Worm (Caenorhabditis elegans) whole organism, L1 larva: ENCODE measurements around the gene henn-1.

Source experiments
- C34B4.2 ChIP-seq: sonication (generic microtip); optimal IDR thresholded peaks from 2 replicates; lab custom pipeline; 2017; ENCODE audit warnings: mild to moderate bottlenecking, missing genetic modification characterization, missing compliant biosample characterization
- F16B12.6 ChIP-seq: fragments of 150-350 bp; optimal IDR thresholded peaks from 2 replicates; lab custom pipeline; 2014; ENCODE audit warnings: missing biosample characterization, missing genetic modification characterization
- aha-1 ChIP-seq: fragments of 150-350 bp; optimal IDR thresholded peaks from 2 replicates; lab custom pipeline; 2014; ENCODE audit warnings: missing biosample characterization, missing genetic modification characterization
- aly-2 ChIP-seq: fragments of 150-350 bp; optimal IDR thresholded peaks from 2 replicates; lab custom pipeline; 2014; ENCODE audit warnings: missing biosample characterization, missing genetic modification characterization
- blmp-1 ChIP-seq: fragments of 150-350 bp; optimal IDR thresholded peaks from 2 replicates; lab custom pipeline; 2014; ENCODE audit warnings: missing biosample characterization, missing genetic modification characterization
- ceh-8 ChIP-seq: fragments of 200-800 bp; sonication (Bioruptor generic); optimal IDR thresholded peaks from 2 replicates; lab custom pipeline; 2018; ENCODE audit warnings: mild to moderate bottlenecking, missing genetic modification characterization, moderate library complexity, missing compliant biosample characterization
- dpl-1 ChIP-seq, 3 experiments: fragments of 150-350 bp in 2 of 3; sonication (generic microtip) in 1 of 3; optimal IDR thresholded peaks; 2 replicates each; lab custom pipeline; 2014 to 2017; ENCODE audit warnings: missing biosample characterization in 3 of 3, missing genetic modification characterization in 3 of 3, missing genetic modification reagents in 3 of 3
- dsc-1 ChIP-seq: sonication (generic microtip); optimal IDR thresholded peaks from 2 replicates; lab custom pipeline; 2016; ENCODE audit warnings: mild to moderate bottlenecking, missing genetic modification characterization, missing compliant biosample characterization
- efl-3 ChIP-seq: fragments of 200-800 bp; sonication (Bioruptor generic); optimal IDR thresholded peaks from 2 replicates; lab custom pipeline; 2018; ENCODE audit warnings: mild to moderate bottlenecking, missing genetic modification characterization, missing compliant biosample characterization
- egl-13 ChIP-seq: sonication (generic microtip); optimal IDR thresholded peaks from 2 replicates; lab custom pipeline; 2016; ENCODE audit warnings: missing genotype, missing genetic modification reagents, missing genetic modification characterization, missing compliant biosample characterization
- egl-27 ChIP-seq, 2 experiments: fragments of 150-350 bp in 1 of 2; sonication (generic microtip); optimal IDR thresholded peaks; 3 replicates each; lab custom pipeline; 2017 to 2018; ENCODE audit warnings: missing biosample characterization in 2 of 2, missing genetic modification characterization in 2 of 2, missing genetic modification reagents in 2 of 2
- fkh-8 ChIP-seq: sonication (generic microtip); optimal IDR thresholded peaks from 2 replicates; lab custom pipeline; 2016; ENCODE audit warnings: mild to moderate bottlenecking, missing genetic modification characterization, missing compliant biosample characterization
- hlh-17 ChIP-seq: fragments of 200-800 bp; sonication (Bioruptor generic); optimal IDR thresholded peaks from 2 replicates; lab custom pipeline; 2018; ENCODE audit warnings: missing genetic modification characterization, mild to moderate bottlenecking, missing compliant biosample characterization, moderate library complexity, borderline replicate concordance
- hlh-4 ChIP-seq: sonication (generic microtip); optimal IDR thresholded peaks from 2 replicates; lab custom pipeline; 2016; ENCODE audit warnings: mild to moderate bottlenecking, missing genetic modification characterization, missing compliant biosample characterization
- hpl-2 ChIP-seq: fragments of 150-350 bp; optimal IDR thresholded peaks from 2 replicates; lab custom pipeline; 2014; ENCODE audit warnings: missing biosample characterization, missing genetic modification reagents, missing genetic modification characterization
- irx-1 ChIP-seq: sonication (generic microtip); optimal IDR thresholded peaks from 2 replicates; lab custom pipeline; 2016; ENCODE audit warnings: missing genetic modification characterization, missing compliant biosample characterization
- isw-1 ChIP-seq: fragments of 200-800 bp; sonication (Bioruptor generic); IDR thresholded peaks from 2 replicates; pipeline ENCODE4 v1.3.6; 2022; ENCODE audit warnings: missing genetic modification characterization, missing compliant biosample characterization
- jun-1 ChIP-seq: fragments of 150-350 bp; optimal IDR thresholded peaks from 2 replicates; lab custom pipeline; 2014; ENCODE audit warnings: missing biosample characterization, missing genetic modification reagents, missing genetic modification characterization
- lin-14 ChIP-seq: fragments of 200-800 bp; sonication (Bioruptor generic); optimal IDR thresholded peaks from 2 replicates; lab custom pipeline; 2018; ENCODE audit warnings: mild to moderate bottlenecking, missing genetic modification characterization, moderate library complexity, missing compliant biosample characterization
- lir-3 ChIP-seq: sonication (generic microtip); optimal IDR thresholded peaks from 2 replicates; lab custom pipeline; 2016; ENCODE audit warnings: mild to moderate bottlenecking, missing genetic modification characterization, moderate library complexity, missing compliant biosample characterization; ENCODE audit not compliant: poor library complexity
- lsy-2 ChIP-seq, 2 experiments: fragments of 150-350 bp; optimal IDR thresholded peaks; 2 replicates each; lab custom pipeline; 2014; ENCODE audit warnings: missing biosample characterization in 2 of 2, missing genetic modification characterization in 2 of 2
- mep-1 ChIP-seq: fragments of 150-350 bp; optimal IDR thresholded peaks from 2 replicates; lab custom pipeline; 2014; ENCODE audit warnings: missing biosample characterization, missing genetic modification characterization
- nhr-12 ChIP-seq: sonication (generic microtip); optimal IDR thresholded peaks from 2 replicates; lab custom pipeline; 2017; ENCODE audit warnings: missing biosample characterization, missing genetic modification characterization
- nhr-19 ChIP-seq: fragments of 200-800 bp; sonication (Bioruptor generic); conservative IDR thresholded peaks from 2 replicates; pipeline ENCODE4 v1.3.6; 2022; ENCODE audit warnings: missing genetic modification characterization, missing compliant biosample characterization
- nhr-20 ChIP-seq: sonication (generic microtip); optimal IDR thresholded peaks from 2 replicates; lab custom pipeline; 2016; ENCODE audit warnings: mild to moderate bottlenecking, missing genetic modification characterization, missing compliant biosample characterization
- nhr-71 ChIP-seq: sonication (generic microtip); optimal IDR thresholded peaks from 2 replicates; lab custom pipeline; 2016; ENCODE audit warnings: mild to moderate bottlenecking, missing genetic modification characterization, moderate library complexity, missing compliant biosample characterization
- nhr-77 ChIP-seq: fragments of 150-350 bp; optimal IDR thresholded peaks from 2 replicates; lab custom pipeline; 2014; ENCODE audit warnings: missing biosample characterization, missing genetic modification characterization
- rnt-1 ChIP-seq: sonication (generic microtip); optimal IDR thresholded peaks from 2 replicates; lab custom pipeline; 2016; ENCODE audit warnings: mild to moderate bottlenecking, missing genetic modification characterization, moderate library complexity, missing compliant biosample characterization
- skn-1 ChIP-seq: fragments of 150-350 bp; optimal IDR thresholded peaks from 2 replicates; lab custom pipeline; 2014; ENCODE audit warnings: missing biosample characterization, missing genetic modification characterization
- snpc-4 ChIP-seq: fragments of 150-350 bp; optimal IDR thresholded peaks from 2 replicates; lab custom pipeline; 2014; ENCODE audit warnings: missing biosample characterization, missing genetic modification characterization
- snu-23 ChIP-seq: sonication (generic microtip); optimal IDR thresholded peaks from 2 replicates; lab custom pipeline; 2016; ENCODE audit warnings: missing genetic modification characterization, missing compliant biosample characterization
- tbx-2 ChIP-seq: sonication (generic microtip); optimal IDR thresholded peaks from 2 replicates; lab custom pipeline; 2016; ENCODE audit warnings: missing genetic modification characterization, missing compliant biosample characterization
- unc-30 ChIP-seq: sonication (generic microtip); optimal IDR thresholded peaks from 2 replicates; lab custom pipeline; 2017; ENCODE audit warnings: missing biosample characterization, missing genetic modification characterization
- unc-62 ChIP-seq: fragments of 150-350 bp; optimal IDR thresholded peaks from 2 replicates; lab custom pipeline; 2014; ENCODE audit warnings: missing biosample characterization, missing genetic modification reagents, missing genetic modification characterization
- unc-86 ChIP-seq: sonication (generic microtip); optimal IDR thresholded peaks from 2 replicates; lab custom pipeline; 2016; ENCODE audit warnings: missing genetic modification characterization, missing compliant biosample characterization
- unc-98 ChIP-seq: fragments of 200-800 bp; sonication (Bioruptor generic); IDR thresholded peaks from 2 replicates; pipeline ENCODE4 v1.3.6; 2022; ENCODE audit warnings: missing genetic modification characterization, missing compliant biosample characterization
- zip-4 ChIP-seq: fragments of 200-800 bp; sonication (Bioruptor generic); optimal IDR thresholded peaks from 2 replicates; lab custom pipeline; 2018; ENCODE audit warnings: mild to moderate bottlenecking, missing genetic modification characterization, moderate library complexity, missing compliant biosample characterization
- ztf-11 ChIP-seq, 2 experiments: sonication (generic microtip); optimal IDR thresholded peaks; 2 replicates each; lab custom pipeline; 2016 to 2017; ENCODE audit warnings: missing genetic modification characterization in 2 of 2, missing biosample characterization in 1 of 2, missing compliant biosample characterization in 1 of 2

Gene henn-1

DNA sequence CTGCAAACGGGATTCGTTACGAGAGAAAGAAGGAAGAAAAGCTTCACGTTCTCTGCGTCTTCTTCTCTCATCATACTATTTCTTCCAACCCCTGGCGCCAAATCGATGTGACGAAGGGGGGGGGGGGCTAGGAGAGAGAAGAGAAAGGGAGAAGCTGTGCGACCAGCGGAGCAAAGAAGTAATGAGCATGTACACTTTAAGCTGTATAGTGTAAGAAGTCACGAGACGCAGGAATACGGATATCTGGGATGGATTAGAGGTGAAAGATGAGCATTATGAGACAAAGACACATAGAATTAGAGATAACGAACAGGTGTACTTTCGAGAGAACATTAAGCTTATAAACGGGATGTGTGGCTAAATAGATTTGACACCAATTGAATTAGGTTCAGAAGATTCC is 30.7 kb upstream of the henn-1 start (continued):
- peak; percentile 31 for TF ChIP-seq isw-1 (GFP tag; lab: Robert Waterston, UW)
- peak; percentile 94 for TF ChIP-seq lin-14
- TF ChIP-seq aha-1, result no peak
- no peak for TF ChIP-seq zip-4 (GFP tag; lab: Kevin White, UChicago)
- no peak for TF ChIP-seq snpc-4 (tag; lab: Kevin White, UChicago)
- TF ChIP-seq efl-3 (GFP tag; lab: Kevin White, UChicago), result no peak
- peak; percentile 45 for TF ChIP-seq rnt-1 (tag; lab: Kevin White, UChicago)
- TF ChIP-seq nhr-19 (GFP tag; lab: Robert Waterston, UW), result peak; percentile 49
- 0 out of 2 replicates have a peak, but pooled peaks have one; percentile 10 for TF ChIP-seq unc-98 (GFP tag; lab: Robert Waterston, UW)
- TF ChIP-seq F16B12.6 (tag; lab: Kevin White, UChicago), result peak; percentile 30
- TF ChIP-seq unc-30, result no peak
- TF ChIP-seq ztf-11 (tag; optimal IDR thresholded peaks at IDR 0.05; lab: Kevin White, UChicago), result no peak
- TF ChIP-seq blmp-1 (tag; lab: Kevin White, UChicago), result no peak
- no peak for TF ChIP-seq ceh-8 (GFP tag; lab: Kevin White, UChicago)
- TF ChIP-seq skn-1, result peak; percentile 42
- no peak for TF ChIP-seq snu-23 (GFP tag; lab: Kevin White, UChicago)
- no peak for TF ChIP-seq hpl-2 (GFP tag; lab: Kevin White, UChicago)
- TF ChIP-seq fkh-8 (tag; lab: Kevin White, UChicago), result peak; percentile 79
- no peak for TF ChIP-seq aly-2 (tag; lab: Kevin White, UChicago)

DNA sequence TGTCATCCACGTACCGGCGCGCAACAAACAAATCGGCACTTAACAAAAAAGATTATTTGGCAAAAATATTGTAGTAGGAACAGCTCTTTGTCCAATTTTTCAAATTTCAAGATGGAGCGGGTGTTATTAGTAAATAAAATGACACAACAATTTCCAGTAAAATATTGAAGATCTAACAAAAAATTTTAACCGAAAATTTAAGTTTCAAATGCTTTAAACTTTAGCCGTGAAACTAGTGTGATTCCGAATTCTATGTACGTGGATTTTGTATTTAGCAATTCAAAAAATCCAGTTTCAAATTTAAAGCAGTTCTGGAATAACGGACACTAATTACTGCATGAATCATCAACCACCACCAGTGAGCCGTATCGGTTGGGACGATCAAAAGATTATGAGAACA is 29.7 kb upstream of the henn-1 start, which contains the start of gene snb-5:
snb-5 (plus strand) TSS at position 301 of the 400 bp plus-strand sequence.
- no peak for TF ChIP-seq lir-3 (tag; lab: Kevin White, UChicago)
- no peak for TF ChIP-seq lin-14
- no peak for TF ChIP-seq hlh-17 (GFP tag; lab: Kevin White, UChicago)
- no peak for TF ChIP-seq unc-98 (GFP tag; lab: Robert Waterston, UW)
- no peak for TF ChIP-seq nhr-20 (tag; lab: Kevin White, UChicago)
- TF ChIP-seq dpl-1 (GFP tag; optimal IDR thresholded peaks at IDR 0.05; lab: Kevin White, UChicago), result no peak
- TF ChIP-seq nhr-71 (tag; lab: Kevin White, UChicago), result no peak

DNA sequence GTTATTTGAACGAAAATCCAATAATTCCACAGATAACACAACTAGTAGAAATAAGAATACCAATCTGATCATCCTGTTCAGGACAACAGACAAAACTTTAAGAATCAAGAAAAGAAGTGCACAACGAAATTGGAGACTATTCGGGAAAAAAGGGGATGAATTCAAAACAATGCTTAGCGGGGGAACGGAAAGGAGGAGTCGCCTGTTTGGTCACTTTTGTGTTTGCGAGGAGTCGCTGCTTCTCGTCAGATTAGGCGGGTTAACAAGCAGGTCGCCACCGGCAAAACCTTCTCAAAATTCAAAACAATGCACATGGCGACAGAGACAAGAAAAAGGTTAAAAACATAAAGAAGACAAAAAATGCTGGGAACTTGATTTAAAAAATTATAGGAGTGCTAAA is 22.7 kb upstream of the henn-1 start, which contains the start of gene C30A5.10:
C30A5.10 (minus strand) TSS at position 101 of the 400 bp plus-strand sequence.
- TF ChIP-seq unc-62 (no peak), dsc-1 (tag; lab: Kevin White, UChicago) (no peak), nhr-12 (tag; lab: Kevin White, UChicago) (no peak), tbx-2 (tag; lab: Kevin White, UChicago) (no peak), nhr-19 (GFP tag; lab: Robert Waterston, UW) (no peak), unc-86 (tag; lab: Kevin White, UChicago) (no peak), mep-1 (tag; lab: Kevin White, UChicago) (no peak)

DNA sequence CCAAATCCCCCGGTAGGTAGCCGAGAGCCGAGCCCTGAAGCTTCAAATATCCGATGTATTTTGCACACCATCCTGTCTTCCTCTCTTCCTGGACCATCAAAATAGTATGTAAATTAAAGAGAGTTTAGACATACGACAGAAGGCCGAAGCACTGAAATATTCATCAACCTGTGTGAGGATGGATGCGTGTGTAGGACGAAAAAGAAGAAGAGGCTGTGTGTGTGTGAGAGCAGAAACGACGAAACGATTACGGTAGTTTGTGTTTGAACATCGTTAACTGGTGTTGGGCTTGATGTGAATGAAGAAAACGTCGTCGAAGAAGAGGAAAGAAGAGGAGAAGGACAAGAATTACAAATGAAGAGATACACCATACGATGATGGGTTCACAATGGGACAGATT is 20.9 kb upstream of the henn-1 start:
- TF ChIP-seq irx-1 (tag; lab: Kevin White, UChicago) (no peak), nhr-77 (tag; lab: Kevin White, UChicago) (no peak), lsy-2 (tag; optimal IDR thresholded peaks at IDR 0.05; lab: Kevin White, UChicago) (peak in 1 of 2 experiments; percentile 61), blmp-1 (tag; lab: Kevin White, UChicago) (no peak), unc-86 (tag; lab: Kevin White, UChicago) (peak; percentile 97), egl-13 (tag; lab: Kevin White, UChicago) (peak; percentile 36), jun-1 (tag; lab: Kevin White, UChicago) (no peak), lin-14 (peak; percentile 41), hlh-4 (tag; lab: Kevin White, UChicago) (no peak), egl-27 (tag; optimal IDR thresholded peaks at IDR 0.05; lab: Kevin White, UChicago) (no peak), C34B4.2 (no peak)
